Fruit fly (Drosophila melanogaster) S2 (cell line): ENCODE measurements around the gene Csas.

Experiments
- CG8478 ChIP-seq: fragments of >200 bp; optimal IDR thresholded peaks from 2 replicates; lab custom pipeline; 2018
- CTCF ChIP-seq, 2 experiments: fragments of >200 bp; optimal IDR thresholded peaks; 2 replicates each; lab custom pipeline; 2018

DNA sequence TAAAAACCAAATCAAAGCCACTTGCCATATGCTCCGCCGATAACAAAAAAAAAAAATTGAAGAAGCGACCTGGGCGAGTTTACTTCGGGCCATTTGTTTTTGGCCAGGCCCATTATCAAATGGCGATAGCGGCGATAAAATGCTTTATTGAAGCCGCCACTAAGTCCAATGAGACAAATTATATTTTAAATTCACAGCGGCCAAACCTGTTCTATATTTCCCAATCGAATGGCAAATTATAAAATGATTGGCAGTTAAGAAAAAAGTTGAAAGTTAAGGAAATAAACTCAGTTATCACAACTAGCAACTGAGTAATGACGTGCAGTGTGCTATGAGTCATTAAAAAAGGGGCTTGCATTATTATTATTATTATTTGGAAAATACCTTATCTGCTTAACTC lies 47.6 kb downstream of the Csas start:
- TF ChIP-seq CTCF (optimal IDR thresholded peaks at IDR 0.05; lab: Kevin White, UChicago) (no peak), CG8478 (no peak)
